Worm (Caenorhabditis elegans) whole organism, mixed stage, embryonic: ENCODE results near the gene egas-3.

Source experiments
- bed-3 ChIP-seq: fragments of 200-800 bp; sonication (Bioruptor generic); optimal IDR thresholded peaks from 3 replicates; lab custom pipeline; 2018; ENCODE audit warnings: mild to moderate bottlenecking, missing genetic modification characterization, moderate library complexity, missing compliant biosample characterization
- blmp-1 ChIP-seq: fragments of 150-350 bp; optimal IDR thresholded peaks from 2 replicates; lab custom pipeline; 2014; ENCODE audit warnings: missing biosample characterization, missing genetic modification characterization
- ceh-39 ChIP-seq: fragments of 150-350 bp; optimal IDR thresholded peaks from 2 replicates; lab custom pipeline; 2014; ENCODE audit warnings: missing biosample characterization, missing genetic modification characterization
- ceh-83 ChIP-seq: fragments of 200-800 bp; sonication (Bioruptor generic); optimal IDR thresholded peaks from 2 replicates; lab custom pipeline; 2018; ENCODE audit warnings: mild to moderate bottlenecking, missing genetic modification characterization, missing compliant biosample characterization
- ces-1 ChIP-seq: fragments of 150-350 bp; optimal IDR thresholded peaks from 2 replicates; lab custom pipeline; 2014; ENCODE audit warnings: missing biosample characterization, missing genetic modification reagents, missing genetic modification characterization
- cnd-1 ChIP-seq: fragments of 200-800 bp; sonication (Bioruptor generic); optimal IDR thresholded peaks from 2 replicates; lab custom pipeline; 2018; ENCODE audit warnings: mild to moderate bottlenecking, missing genetic modification characterization, missing compliant biosample characterization
- drap-1 ChIP-seq: fragments of 200-800 bp; sonication (Bioruptor generic); optimal IDR thresholded peaks from 3 replicates; lab custom pipeline; 2018; ENCODE audit warnings: mild to moderate bottlenecking, missing genetic modification characterization, missing compliant biosample characterization
- elt-1 ChIP-seq: sonication (generic microtip); optimal IDR thresholded peaks from 2 replicates; lab custom pipeline; 2017; ENCODE audit warnings: missing genetic modification characterization, mild to moderate bottlenecking, missing compliant biosample characterization, antibody characterized with exemption, moderate library complexity, borderline replicate concordance; ENCODE audit not compliant: insufficient read depth
- elt-3 ChIP-seq: fragments of 150-350 bp; optimal IDR thresholded peaks from 2 replicates; lab custom pipeline; 2014; ENCODE audit warnings: missing biosample characterization, missing genetic modification characterization
- flh-1 ChIP-seq: fragments of 200-800 bp; sonication (Bioruptor generic); optimal IDR thresholded peaks from 2 replicates; lab custom pipeline; 2018; ENCODE audit warnings: mild to moderate bottlenecking, missing genetic modification characterization, moderate library complexity, missing compliant biosample characterization
- ham-2 ChIP-seq: fragments of 200-800 bp; sonication (Bioruptor generic); optimal IDR thresholded peaks from 2 replicates; lab custom pipeline; 2018; ENCODE audit warnings: mild to moderate bottlenecking, missing genetic modification characterization, missing compliant biosample characterization
- hlh-1 ChIP-seq: fragments of 150-350 bp; optimal IDR thresholded peaks from 2 replicates; lab custom pipeline; 2014; ENCODE audit warnings: missing biosample characterization, missing genetic modification reagents, missing genetic modification characterization
- lin-13 ChIP-seq: fragments of 150-350 bp; optimal IDR thresholded peaks from 2 replicates; lab custom pipeline; 2014; ENCODE audit warnings: missing biosample characterization, missing genetic modification characterization
- lin-32 ChIP-seq: fragments of 200-800 bp; sonication (Bioruptor generic); optimal IDR thresholded peaks from 2 replicates; lab custom pipeline; 2018; ENCODE audit warnings: mild to moderate bottlenecking, missing genetic modification characterization, missing compliant biosample characterization
- lsy-2 ChIP-seq: fragments of 150-350 bp; optimal IDR thresholded peaks from 2 replicates; lab custom pipeline; 2014; ENCODE audit warnings: missing biosample characterization, missing genetic modification characterization
- mab-5 ChIP-seq: fragments of 150-350 bp; optimal IDR thresholded peaks from 2 replicates; lab custom pipeline; 2014; ENCODE audit warnings: missing biosample characterization, missing genetic modification characterization
- mep-1 ChIP-seq: fragments of 150-350 bp; optimal IDR thresholded peaks from 2 replicates; lab custom pipeline; 2017; ENCODE audit warnings: missing biosample characterization, missing genetic modification reagents, missing genetic modification characterization, inconsistent platforms
- mls-2 ChIP-seq: sonication (generic microtip); optimal IDR thresholded peaks from 2 replicates; lab custom pipeline; 2016; ENCODE audit warnings: mild to moderate bottlenecking, missing genetic modification characterization, moderate library complexity, missing compliant biosample characterization
- nhr-2 ChIP-seq: fragments of 150-350 bp; optimal IDR thresholded peaks from 2 replicates; lab custom pipeline; 2014; ENCODE audit warnings: missing biosample characterization, missing genetic modification characterization
- nhr-237 ChIP-seq: fragments of 150-350 bp; optimal IDR thresholded peaks from 2 replicates; lab custom pipeline; 2014; ENCODE audit warnings: missing biosample characterization, missing genetic modification characterization
- nhr-28 ChIP-seq: fragments of 150-350 bp; optimal IDR thresholded peaks from 2 replicates; lab custom pipeline; 2014; ENCODE audit warnings: missing biosample characterization, missing genetic modification characterization
- nhr-76 ChIP-seq: sonication (generic microtip); optimal IDR thresholded peaks from 2 replicates; lab custom pipeline; 2017; ENCODE audit warnings: missing biosample characterization, missing genetic modification characterization
- sem-2 ChIP-seq: fragments of 200-800 bp; sonication (Bioruptor generic); optimal IDR thresholded peaks from 2 replicates; lab custom pipeline; 2018; ENCODE audit warnings: mild to moderate bottlenecking, missing genetic modification characterization, missing compliant biosample characterization
- snpc-4 ChIP-seq: fragments of 150-350 bp; optimal IDR thresholded peaks from 2 replicates; lab custom pipeline; 2014; ENCODE audit warnings: missing biosample characterization, missing genetic modification characterization
- sptf-1 ChIP-seq: sonication (generic microtip); optimal IDR thresholded peaks from 2 replicates; lab custom pipeline; 2017; ENCODE audit warnings: mild to moderate bottlenecking, missing genetic modification characterization, moderate library complexity, missing compliant biosample characterization
- unc-120 ChIP-seq: sonication (generic microtip); optimal IDR thresholded peaks from 2 replicates; lab custom pipeline; 2017; ENCODE audit warnings: missing genetic modification characterization, missing compliant biosample characterization; ENCODE audit not compliant: poor library complexity, severe bottlenecking
- unc-39 ChIP-seq: fragments of 150-350 bp; optimal IDR thresholded peaks from 2 replicates; lab custom pipeline; 2014; ENCODE audit warnings: missing biosample characterization, missing genetic modification characterization
- unc-62 ChIP-seq: fragments of 150-350 bp; optimal IDR thresholded peaks from 2 replicates; lab custom pipeline; 2014; ENCODE audit warnings: missing biosample characterization, missing genetic modification reagents, missing genetic modification characterization
- zip-8 ChIP-seq: fragments of 150-350 bp; optimal IDR thresholded peaks from 2 replicates; lab custom pipeline; 2014; ENCODE audit warnings: missing biosample characterization, missing genetic modification characterization
- ztf-11 ChIP-seq: fragments of 150-350 bp; optimal IDR thresholded peaks from 2 replicates; lab custom pipeline; 2014; ENCODE audit warnings: missing biosample characterization, missing genetic modification characterization

egas-3 gene

ce11 chrV:18662333-18662732, 26.2 kb upstream of the egas-3 start:
- TF ChIP-seq nhr-76 (tag; lab: Kevin White, UChicago) (no peak), flh-1 (no peak), lin-32 (no peak), elt-3 (tag; lab: Kevin White, UChicago) (no peak), nhr-28 (tag; lab: Kevin White, UChicago) (no peak), ham-2 (GFP tag; lab: Kevin White, UChicago) (no peak), nhr-237 (tag; lab: Kevin White, UChicago) (no peak), sptf-1 (no peak)

ce11 chrV:18658914-18659313, 22.8 kb upstream of the egas-3 start:
- TF ChIP-seq sem-2 (GFP tag; lab: Kevin White, UChicago) (no peak), zip-8 (tag; lab: Kevin White, UChicago) (no peak), unc-39 (tag; lab: Kevin White, UChicago) (no peak), drap-1 (GFP tag; lab: Kevin White, UChicago) (no peak), unc-120 (tag; lab: Kevin White, UChicago) (no peak), ceh-83 (GFP tag; lab: Kevin White, UChicago) (no peak), nhr-2 (tag; lab: Kevin White, UChicago) (no peak), nhr-237 (tag; lab: Kevin White, UChicago) (no peak), mls-2 (no peak), ces-1 (GFP tag; lab: Kevin White, UChicago) (no peak), bed-3 (no peak), elt-1 (tag; lab: Kevin White, UChicago) (no peak), lsy-2 (no peak)

- TF ChIP-seq sptf-1 (no peak), nhr-237 (tag; lab: Kevin White, UChicago) (no peak), flh-1 (no peak), nhr-2 (tag; lab: Kevin White, UChicago) (no peak), mep-1 (no peak), bed-3 (no peak), cnd-1 (tag; lab: Kevin White, UChicago) (no peak), drap-1 (GFP tag; lab: Kevin White, UChicago) (no peak), unc-120 (tag; lab: Kevin White, UChicago) (no peak), hlh-1 (tag; lab: Kevin White, UChicago) (no peak), snpc-4 (tag; lab: Kevin White, UChicago) (no peak), nhr-76 (tag; lab: Kevin White, UChicago) (no peak), nhr-28 (tag; lab: Kevin White, UChicago) (no peak), mab-5 (no peak), lsy-2 (no peak), ham-2 (GFP tag; lab: Kevin White, UChicago) (no peak)
Measured at ce11 chrV:18657391-18657790, 21.2 kb upstream of the egas-3 start.

ce11 chrV:18656363-18656762, 20.2 kb upstream of the egas-3 start:
- TF ChIP-seq lin-32 (no peak), drap-1 (GFP tag; lab: Kevin White, UChicago) (no peak), nhr-76 (tag; lab: Kevin White, UChicago) (no peak), lin-13 (tag; lab: Kevin White, UChicago) (no peak), lsy-2 (no peak), mab-5 (no peak), cnd-1 (tag; lab: Kevin White, UChicago) (no peak)

ce11 chrV:18650043-18650442, 13.9 kb upstream of the egas-3 start, which contains the start of gene egas-2:
egas-2 (plus strand) TSS chrV:18650343.
- no peak for TF ChIP-seq drap-1 (GFP tag; lab: Kevin White, UChicago)
- no peak for TF ChIP-seq lsy-2
- TF ChIP-seq lin-32 = no peak
- TF ChIP-seq bed-3 = no peak
- TF ChIP-seq nhr-76 (tag; lab: Kevin White, UChicago) = no peak
- no peak for TF ChIP-seq ceh-39 (tag; lab: Kevin White, UChicago)
- no peak for TF ChIP-seq nhr-2 (tag; lab: Kevin White, UChicago)
- TF ChIP-seq blmp-1 (tag; lab: Kevin White, UChicago) = no peak
- no peak for TF ChIP-seq mab-5
- no peak for TF ChIP-seq hlh-1 (tag; lab: Kevin White, UChicago)
- TF ChIP-seq flh-1 = no peak
- no peak for TF ChIP-seq unc-62 (GFP tag; lab: Kevin White, UChicago)
- TF ChIP-seq unc-120 (tag; lab: Kevin White, UChicago) = no peak
- TF ChIP-seq ceh-83 (GFP tag; lab: Kevin White, UChicago) = no peak
- TF ChIP-seq ztf-11 (tag; lab: Kevin White, UChicago) = no peak
